Fruit fly (Drosophila melanogaster) whole organism, pupa: Measurements from ENCODE around the gene pll.
A peak's percentile ranks its signal among the peaks of the same experiment; 100 is the strongest.

ENCODE experiments used
- CG10348 ChIP-seq: fragments of 200-800 bp; sonication (Bioruptor generic); IDR thresholded peaks from 2 replicates; pipeline ENCODE4 v1.3.6; 2022; ENCODE audit warnings: missing biosample characterization, missing genetic modification characterization
- CG12605 ChIP-seq: fragments of 200-800 bp; sonication (Bioruptor generic); IDR thresholded peaks from 2 replicates; pipeline ENCODE4 v1.3.6; 2022; ENCODE audit warnings: missing biosample characterization, missing genetic modification characterization
- CG13204 ChIP-seq: fragments of 200-800 bp; sonication (Bioruptor generic); optimal IDR thresholded peaks from 2 replicates; lab custom pipeline; 2018; ENCODE audit warnings: missing biosample characterization, mild to moderate bottlenecking, missing genetic modification characterization, moderate library complexity
- CG14655 ChIP-seq: fragments of 200-800 bp; sonication (Bioruptor generic); optimal IDR thresholded peaks from 3 replicates; lab custom pipeline; 2017; ENCODE audit warnings: mild to moderate bottlenecking, missing biosample characterization, missing genetic modification reagents, missing genetic modification characterization
- CG15710 ChIP-seq: fragments of 200-800 bp; sonication (Bioruptor generic); optimal IDR thresholded peaks from 2 replicates; lab custom pipeline; 2018; ENCODE audit warnings: missing biosample characterization, mild to moderate bottlenecking, missing genetic modification characterization, moderate library complexity
- CG17806 ChIP-seq: fragments of 200-800 bp; sonication (Bioruptor generic); optimal IDR thresholded peaks from 2 replicates; lab custom pipeline; 2018; ENCODE audit warnings: missing biosample characterization, mild to moderate bottlenecking, missing genetic modification characterization, moderate library complexity
- CG32121 ChIP-seq: fragments of 200-800 bp; sonication (Bioruptor generic); IDR thresholded peaks from 2 replicates; pipeline ENCODE4 v1.3.6; 2022; ENCODE audit warnings: missing biosample characterization, missing genetic modification characterization
- CG34367 ChIP-seq: fragments of 200-800 bp; sonication (Bioruptor generic); optimal IDR thresholded peaks from 2 replicates; lab custom pipeline; 2018; ENCODE audit warnings: missing biosample characterization, mild to moderate bottlenecking, missing genetic modification characterization
- CG4496 ChIP-seq: fragments of 200-800 bp; sonication (Bioruptor generic); IDR thresholded peaks from 3 replicates; pipeline ENCODE4 v1.3.6; 2022; ENCODE audit warnings: missing biosample characterization, missing genetic modification characterization
- CG8159 ChIP-seq: fragments of 200-800 bp; sonication (Bioruptor generic); optimal IDR thresholded peaks from 3 replicates; lab custom pipeline; 2018; ENCODE audit warnings: missing biosample characterization, mild to moderate bottlenecking, missing genetic modification characterization, moderate library complexity
- CG8301 ChIP-seq: fragments of 200-800 bp; sonication (Bioruptor generic); optimal IDR thresholded peaks from 2 replicates; lab custom pipeline; 2018; ENCODE audit warnings: missing biosample characterization, mild to moderate bottlenecking, missing genetic modification characterization
- CG9948 ChIP-seq: fragments of 200-800 bp; sonication (Bioruptor generic); optimal IDR thresholded peaks from 2 replicates; lab custom pipeline; 2018; ENCODE audit warnings: missing biosample characterization, mild to moderate bottlenecking, missing genetic modification characterization, moderate library complexity
- D1 ChIP-seq: fragments of 200-800 bp; sonication (Bioruptor generic); optimal IDR thresholded peaks from 2 replicates; lab custom pipeline; 2018; ENCODE audit warnings: missing biosample characterization, mild to moderate bottlenecking, missing genetic modification characterization, moderate library complexity
- EcR ChIP-seq: fragments of 200-800 bp; sonication (Bioruptor generic); optimal IDR thresholded peaks from 3 replicates; lab custom pipeline; 2019; ENCODE audit warnings: missing biosample characterization, missing genetic modification characterization, mild to moderate bottlenecking, moderate library complexity, missing genetic modification reagents
- Ets98B ChIP-seq: fragments of 200-800 bp; sonication (Bioruptor generic); IDR thresholded peaks from 2 replicates; pipeline ENCODE4 v1.3.6; 2022; ENCODE audit warnings: missing biosample characterization, missing genetic modification characterization
- Pif1A ChIP-seq: fragments of 200-800 bp; sonication (Bioruptor generic); optimal IDR thresholded peaks from 3 replicates; lab custom pipeline; 2016; ENCODE audit warnings: missing biosample characterization, missing genetic modification characterization
- Pif1B ChIP-seq: fragments of 200-800 bp; sonication (Bioruptor generic); optimal IDR thresholded peaks from 3 replicates; lab custom pipeline; 2016; ENCODE audit warnings: missing biosample characterization, missing genetic modification characterization
- Snoo ChIP-seq: fragments of 200-800 bp; sonication (Bioruptor generic); optimal IDR thresholded peaks from 3 replicates; lab custom pipeline; 2017; ENCODE audit warnings: missing biosample characterization, mild to moderate bottlenecking, missing genetic modification characterization, inconsistent platforms
- fd96Ca ChIP-seq: fragments of 200-800 bp; sonication (Bioruptor generic); IDR thresholded peaks from 3 replicates; pipeline ENCODE4 v1.3.6; 2022; ENCODE audit warnings: missing biosample characterization, missing genetic modification characterization
- gl ChIP-seq: fragments of 200-800 bp; sonication (Bioruptor generic); optimal IDR thresholded peaks from 2 replicates; lab custom pipeline; 2018; ENCODE audit warnings: missing biosample characterization, mild to moderate bottlenecking, missing genetic modification characterization
- rn ChIP-seq: fragments of 200-800 bp; sonication (Bioruptor generic); IDR thresholded peaks from 2 replicates; pipeline ENCODE4 v1.3.6; 2022; ENCODE audit warnings: missing biosample characterization, missing genetic modification characterization

The pll gene

dm6 chr3R:27281022-27281810, 28.2 kb upstream of the pll start:
- TF ChIP-seq Pif1A (GFP tag; lab: Kevin White, UChicago) (peak; percentile 98), Pif1B (GFP tag; lab: Kevin White, UChicago) (peak; percentile 98), CG4496 (GFP tag; lab: Robert Waterston, UW) (peak; percentile 99), D1 (tag; lab: Kevin White, UChicago) (no peak), fd96Ca (GFP tag; lab: Robert Waterston, UW) (peak; percentile 99), CG8159 (tag; lab: Kevin White, UChicago) (peak; percentile 97), CG34367 (tag; lab: Kevin White, UChicago) (peak; percentile 98), CG32121 (peak; percentile 97), CG17806 (peak; percentile 98), Ets98B (GFP tag; lab: Robert Waterston, UW) (peak; percentile 98), CG14655 (GFP tag; lab: Kevin White, UChicago) (peak; percentile 97), CG13204 (GFP tag; lab: Kevin White, UChicago) (peak; percentile 92), CG8301 (tag; lab: Kevin White, UChicago) (peak; percentile 97), rn (peak; percentile 94), CG15710 (tag; lab: Kevin White, UChicago) (peak; percentile 96), CG9948 (tag; lab: Kevin White, UChicago) (peak; percentile 97), CG12605 (GFP tag; lab: Robert Waterston, UW) (peak; percentile 97), gl (tag; lab: Kevin White, UChicago) (peak; percentile 94), Snoo (tag; lab: Kevin White, UChicago) (peak; percentile 96), EcR (GFP tag; lab: Kevin White, UChicago) (peak; percentile 36), CG10348 (GFP tag; lab: Robert Waterston, UW) (peak; percentile 96)

DNA sequence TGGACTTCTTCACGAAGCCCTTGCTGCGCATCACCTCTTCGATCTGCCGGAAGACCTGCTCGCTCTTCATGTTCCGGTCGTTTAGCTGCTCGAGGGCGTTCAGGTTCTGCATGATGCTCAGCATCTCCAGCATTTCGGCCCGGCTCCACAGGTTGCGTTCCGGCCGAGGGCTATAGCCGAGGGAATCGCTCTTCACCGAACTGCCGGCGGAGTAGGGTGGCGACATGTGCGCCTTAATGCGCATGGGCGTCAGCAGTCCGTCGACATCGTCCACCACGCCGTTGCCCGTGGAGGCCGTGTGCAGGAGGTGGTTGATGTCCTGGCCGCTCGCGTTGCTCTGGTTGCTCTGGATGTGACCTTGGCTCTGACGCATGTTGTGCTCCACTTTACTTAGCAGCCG, 26.5 kb upstream of the pll start:
- no peak for TF ChIP-seq Pif1B (GFP tag; lab: Kevin White, UChicago)
- no peak for TF ChIP-seq CG13204 (GFP tag; lab: Kevin White, UChicago)
- TF ChIP-seq CG12605 (GFP tag; lab: Robert Waterston, UW), result peak; percentile 75
- no peak for TF ChIP-seq Pif1A (GFP tag; lab: Kevin White, UChicago)

DNA sequence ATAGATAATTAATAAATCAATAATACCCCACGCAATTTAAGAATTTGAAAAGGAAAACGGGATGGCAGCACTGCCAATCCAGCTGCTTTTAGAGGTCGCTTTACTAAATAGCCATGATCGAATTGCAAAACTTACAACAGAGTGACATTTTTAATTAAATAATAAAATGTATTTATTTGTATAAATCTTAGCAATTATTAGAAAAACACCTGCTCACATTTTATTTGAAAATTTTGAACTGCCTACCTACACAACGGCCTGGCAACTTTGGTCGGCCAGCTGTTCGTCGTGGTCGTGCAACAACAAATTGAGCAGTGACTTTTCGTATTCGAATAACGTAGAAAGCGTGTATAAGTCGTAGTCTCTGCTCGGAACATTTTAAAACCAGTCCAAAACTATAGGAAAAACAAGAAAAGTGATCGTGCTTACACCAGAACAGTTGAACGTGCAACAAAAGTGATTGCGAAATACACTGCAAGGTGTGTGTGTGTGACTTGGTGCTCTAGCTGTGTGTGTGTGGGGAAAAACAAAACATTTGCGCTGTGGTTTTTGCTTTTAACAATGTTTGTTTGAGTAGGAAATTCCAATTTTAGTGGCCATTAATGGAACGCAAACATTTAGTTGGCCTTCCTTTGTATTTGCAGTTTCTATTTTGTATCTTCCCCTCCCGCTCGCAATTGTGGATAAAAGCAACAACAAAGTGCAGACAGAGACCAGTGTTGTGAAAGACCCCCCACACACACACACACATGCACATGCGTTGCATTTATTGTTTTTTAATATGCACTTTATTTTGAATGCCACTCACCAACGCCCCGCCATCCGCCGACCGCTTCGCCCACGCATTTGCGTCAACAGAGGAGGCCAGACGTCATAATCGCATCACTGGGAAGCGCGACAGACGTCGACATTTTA, 21.8 kb upstream of the pll start, which contains the start of gene CG5938:
TSS of gene CG5938 (plus strand) at position 262 of the 915 bp plus-strand sequence.
- TF ChIP-seq CG4496 (GFP tag; lab: Robert Waterston, UW) (peak; percentile 64; the same call in 2 of the 3 replicates), CG34367 (tag; lab: Kevin White, UChicago) (peak; percentile 34), CG12605 (GFP tag; lab: Robert Waterston, UW) (no peak; the same call in 1 of the 2 replicates), CG10348 (GFP tag; lab: Robert Waterston, UW) (no peak), rn (peak; percentile 21; the same call in 1 of the 2 replicates), CG15710 (tag; lab: Kevin White, UChicago) (no peak), CG14655 (GFP tag; lab: Kevin White, UChicago) (peak; percentile 18), CG13204 (GFP tag; lab: Kevin White, UChicago) (peak; percentile 19), CG32121 (no peak), CG8159 (tag; lab: Kevin White, UChicago) (peak; percentile 15), fd96Ca (GFP tag; lab: Robert Waterston, UW) (peak; percentile 63), CG9948 (tag; lab: Kevin White, UChicago) (no peak), gl (tag; lab: Kevin White, UChicago) (peak; percentile 37), CG8301 (tag; lab: Kevin White, UChicago) (peak; percentile 22), Pif1A (GFP tag; lab: Kevin White, UChicago) (peak; percentile 17), Ets98B (GFP tag; lab: Robert Waterston, UW) (peak; percentile 49; the same call in 1 of the 2 replicates), D1 (tag; lab: Kevin White, UChicago) (no peak), Snoo (tag; lab: Kevin White, UChicago) (peak; percentile 1), Pif1B (GFP tag; lab: Kevin White, UChicago) (peak; percentile 41), EcR (GFP tag; lab: Kevin White, UChicago) (peak; percentile 19), CG17806 (no peak)

- TF ChIP-seq Snoo (tag; lab: Kevin White, UChicago) (no peak), fd96Ca (GFP tag; lab: Robert Waterston, UW) (no peak), Ets98B (GFP tag; lab: Robert Waterston, UW) (peak; percentile 31; the same call in 1 of the 2 replicates), CG4496 (GFP tag; lab: Robert Waterston, UW) (peak; percentile 59; the same call in 1 of the 3 replicates), CG9948 (tag; lab: Kevin White, UChicago) (no peak), CG17806 (no peak), CG15710 (tag; lab: Kevin White, UChicago) (no peak)
These were observed 20.4 kb upstream of the pll start, which contains the start of gene CG5934 for dm6 chr3R:27273118-27274062. Gene CG5934 (plus strand): TSS chr3R:27273705.
